Worm (Caenorhabditis elegans) whole organism, young adult: ENCODE measurements around the gene nth-1.
A peak's percentile ranks its signal among the peaks of the same experiment; 100 is the strongest.

Experiments
- B0336.3 ChIP-seq: fragments of 200-800 bp; sonication (Bioruptor generic); IDR thresholded peaks from 2 replicates; pipeline ENCODE4 v1.3.6; 2022; ENCODE audit warnings: missing genetic modification characterization, missing compliant biosample characterization
- C17E4.6 ChIP-seq: fragments of 200-800 bp; sonication (Bioruptor generic); IDR thresholded peaks from 2 replicates; pipeline ENCODE4 v1.3.6; 2022; ENCODE audit warnings: missing genetic modification reagents, missing genetic modification characterization, missing compliant biosample characterization
- F10E7.11 ChIP-seq: sonication (generic microtip); optimal IDR thresholded peaks from 2 replicates; lab custom pipeline; 2017; ENCODE audit warnings: mild to moderate bottlenecking, missing genetic modification characterization, moderate library complexity, missing compliant biosample characterization
- F23B12.7 ChIP-seq: sonication (generic microtip); optimal IDR thresholded peaks from 2 replicates; lab custom pipeline; 2017; ENCODE audit warnings: missing genetic modification characterization, mild to moderate bottlenecking, missing compliant biosample characterization, antibody characterized with exemption, moderate library complexity; ENCODE audit not compliant: insufficient read depth
- F33H1.4 ChIP-seq: fragments of 200-800 bp; sonication (Bioruptor generic); IDR thresholded peaks from 2 replicates; pipeline ENCODE4 v1.3.6; 2022; ENCODE audit warnings: missing genetic modification reagents, missing genetic modification characterization, missing compliant biosample characterization
- F37B4.10 ChIP-seq: fragments of 200-800 bp; sonication (Bioruptor generic); IDR thresholded peaks from 2 replicates; pipeline ENCODE4 v1.3.6; 2022; ENCODE audit warnings: missing genetic modification characterization, missing compliant biosample characterization
- F52B5.7 ChIP-seq: sonication (generic microtip); optimal IDR thresholded peaks from 2 replicates; lab custom pipeline; 2016; ENCODE audit warnings: mild to moderate bottlenecking, missing genetic modification characterization, missing compliant biosample characterization
- F55B11.4 ChIP-seq: sonication (generic microtip); optimal IDR thresholded peaks from 2 replicates; lab custom pipeline; 2016; ENCODE audit warnings: missing compliant biosample characterization, missing genetic modification characterization, borderline replicate concordance; ENCODE audit not compliant: insufficient read depth
- F57C9.4 ChIP-seq: sonication (generic microtip); optimal IDR thresholded peaks from 2 replicates; lab custom pipeline; 2017; ENCODE audit warnings: mild to moderate bottlenecking, missing genetic modification characterization, missing compliant biosample characterization
- K11D2.4 ChIP-seq: fragments of 200-800 bp; sonication (Bioruptor generic); IDR thresholded peaks from 2 replicates; pipeline ENCODE4 v1.3.6; 2022; ENCODE audit warnings: missing genetic modification reagents, missing genetic modification characterization, missing compliant biosample characterization
- K12H6.12 ChIP-seq: fragments of 200-800 bp; sonication (Bioruptor generic); optimal IDR thresholded peaks from 2 replicates; lab custom pipeline; 2018; ENCODE audit warnings: mild to moderate bottlenecking, missing genetic modification characterization, missing compliant biosample characterization
- Y53F4B.3 ChIP-seq: fragments of 200-800 bp; sonication (Bioruptor generic); IDR thresholded peaks from 2 replicates; pipeline ENCODE4 v1.3.6; 2022; ENCODE audit warnings: missing genetic modification reagents, missing genetic modification characterization, missing compliant biosample characterization
- Y53G8AR.9 ChIP-seq: fragments of 200-800 bp; sonication (Bioruptor generic); conservative IDR thresholded peaks from 2 replicates; pipeline ENCODE4 v1.3.6; 2022; ENCODE audit warnings: missing genetic modification reagents, missing genetic modification characterization, missing compliant biosample characterization
- aptf-3 ChIP-seq: fragments of 200-800 bp; sonication (Bioruptor generic); IDR thresholded peaks from 2 replicates; pipeline ENCODE4 v1.3.6; 2022; ENCODE audit warnings: missing genetic modification characterization, missing compliant biosample characterization
- athp-1 ChIP-seq: sonication (generic microtip); optimal IDR thresholded peaks from 2 replicates; lab custom pipeline; 2017; ENCODE audit warnings: mild to moderate bottlenecking, missing genetic modification characterization, missing compliant biosample characterization
- attf-3 ChIP-seq: fragments of 200-800 bp; sonication (Bioruptor generic); conservative IDR thresholded peaks from 2 replicates; pipeline ENCODE4 v1.3.6; 2022; ENCODE audit warnings: missing genetic modification reagents, missing genetic modification characterization, missing compliant biosample characterization
- attf-6 ChIP-seq: fragments of 200-800 bp; sonication (Bioruptor generic); IDR thresholded peaks from 2 replicates; pipeline ENCODE4 v1.3.6; 2022; ENCODE audit warnings: missing genetic modification reagents, missing genetic modification characterization, missing compliant biosample characterization
- ceh-79 ChIP-seq: sonication (generic microtip); optimal IDR thresholded peaks from 2 replicates; lab custom pipeline; 2017; ENCODE audit warnings: mild to moderate bottlenecking, missing genetic modification characterization, missing compliant biosample characterization
- ceh-91 ChIP-seq: fragments of 200-800 bp; sonication (Bioruptor generic); IDR thresholded peaks from 2 replicates; pipeline ENCODE4 v1.3.6; 2022; ENCODE audit warnings: missing genetic modification reagents, missing genetic modification characterization, missing compliant biosample characterization
- dpl-1 ChIP-seq: fragments of 150-350 bp; optimal IDR thresholded peaks from 2 replicates; lab custom pipeline; 2014; ENCODE audit warnings: missing biosample characterization, missing genetic modification reagents, missing genetic modification characterization
- egl-18 ChIP-seq: fragments of 200-800 bp; sonication (Bioruptor generic); IDR thresholded peaks from 2 replicates; pipeline ENCODE4 v1.3.6; 2022; ENCODE audit warnings: missing genetic modification reagents, missing genetic modification characterization, missing compliant biosample characterization
- egl-44 ChIP-seq: fragments of 200-800 bp; sonication (Bioruptor generic); IDR thresholded peaks from 2 replicates; pipeline ENCODE4 v1.3.6; 2022; ENCODE audit warnings: missing genetic modification reagents, missing genetic modification characterization, missing compliant biosample characterization
- egrh-3 ChIP-seq: fragments of 200-800 bp; sonication (Bioruptor generic); IDR thresholded peaks from 2 replicates; pipeline ENCODE4 v1.3.6; 2022; ENCODE audit warnings: missing genetic modification reagents, missing genetic modification characterization, missing compliant biosample characterization
- ekl-4 ChIP-seq: fragments of 200-800 bp; sonication (Bioruptor generic); IDR thresholded peaks from 2 replicates; pipeline ENCODE4 v1.3.6; 2022; ENCODE audit warnings: missing genetic modification reagents, missing genetic modification characterization, missing compliant biosample characterization
- ets-4 ChIP-seq: fragments of 200-800 bp; sonication (Bioruptor generic); optimal IDR thresholded peaks from 2 replicates; lab custom pipeline; 2018; ENCODE audit warnings: mild to moderate bottlenecking, missing genetic modification characterization, missing compliant biosample characterization
- fkh-3 ChIP-seq: sonication (generic microtip); optimal IDR thresholded peaks from 2 replicates; lab custom pipeline; 2016; ENCODE audit warnings: mild to moderate bottlenecking, missing genetic modification characterization, missing compliant biosample characterization
- hlh-12 ChIP-seq: sonication (generic microtip); optimal IDR thresholded peaks from 2 replicates; lab custom pipeline; 2016; ENCODE audit warnings: missing genetic modification characterization, missing compliant biosample characterization
- hrde-1 ChIP-seq: sonication (generic microtip); optimal IDR thresholded peaks from 2 replicates; lab custom pipeline; 2016; ENCODE audit warnings: missing genetic modification characterization, mild to moderate bottlenecking, missing compliant biosample characterization, moderate library complexity, missing genotype, missing genetic modification reagents, borderline replicate concordance
- lin-26 ChIP-seq: fragments of 200-800 bp; sonication (Bioruptor generic); IDR thresholded peaks from 2 replicates; pipeline ENCODE4 v1.3.6; 2022; ENCODE audit warnings: missing genetic modification reagents, missing genetic modification characterization, missing compliant biosample characterization
- lin-40 ChIP-seq: sonication (generic microtip); optimal IDR thresholded peaks from 2 replicates; lab custom pipeline; 2016; ENCODE audit warnings: missing genetic modification characterization, mild to moderate bottlenecking, missing compliant biosample characterization, missing genotype, missing genetic modification reagents
- lsl-1 ChIP-seq: fragments of 200-800 bp; sonication (Bioruptor generic); optimal IDR thresholded peaks from 2 replicates; lab custom pipeline; 2018; ENCODE audit warnings: mild to moderate bottlenecking, missing genetic modification characterization, moderate library complexity, missing compliant biosample characterization
- madf-6 ChIP-seq: fragments of 200-800 bp; sonication (Bioruptor generic); IDR thresholded peaks from 2 replicates; pipeline ENCODE4 v1.3.6; 2022; ENCODE audit warnings: missing genetic modification reagents, missing genetic modification characterization, missing compliant biosample characterization
- mes-4 ChIP-seq: sonication (generic microtip); optimal IDR thresholded peaks from 2 replicates; lab custom pipeline; 2016; ENCODE audit warnings: missing genotype, missing genetic modification characterization, missing compliant biosample characterization
- nfya-2 ChIP-seq: fragments of 200-800 bp; sonication (Bioruptor generic); IDR thresholded peaks from 2 replicates; pipeline ENCODE4 v1.3.6; 2022; ENCODE audit warnings: missing genetic modification reagents, missing genetic modification characterization, missing compliant biosample characterization
- nhr-120 ChIP-seq: fragments of 200-800 bp; sonication (Bioruptor generic); IDR thresholded peaks from 2 replicates; pipeline ENCODE4 v1.3.6; 2022; ENCODE audit warnings: missing genetic modification characterization, missing compliant biosample characterization
- nhr-27 ChIP-seq: fragments of 200-800 bp; sonication (Bioruptor generic); optimal IDR thresholded peaks from 2 replicates; lab custom pipeline; 2018; ENCODE audit warnings: mild to moderate bottlenecking, missing genetic modification characterization, moderate library complexity, missing compliant biosample characterization
- nhr-80 ChIP-seq: sonication (generic microtip); optimal IDR thresholded peaks from 2 replicates; lab custom pipeline; 2016; ENCODE audit warnings: missing genetic modification characterization, missing compliant biosample characterization
- pbrm-1 ChIP-seq: fragments of 200-800 bp; sonication (Bioruptor generic); IDR thresholded peaks from 2 replicates; pipeline ENCODE4 v1.3.6; 2022; ENCODE audit warnings: missing genetic modification reagents, missing genetic modification characterization, missing compliant biosample characterization
- pha-4 ChIP-seq: fragments of 150-350 bp; sonication (generic microtip); optimal IDR thresholded peaks from 2 replicates; lab custom pipeline; 2014; ENCODE audit warnings: missing biosample characterization, missing genetic modification reagents, missing genetic modification characterization
- sdz-38 ChIP-seq: sonication (generic microtip); optimal IDR thresholded peaks from 2 replicates; lab custom pipeline; 2016; ENCODE audit warnings: missing genotype, missing genetic modification characterization, missing compliant biosample characterization
- sea-2 ChIP-seq: fragments of 200-800 bp; sonication (Bioruptor generic); IDR thresholded peaks from 2 replicates; pipeline ENCODE4 v1.3.6; 2022; ENCODE audit warnings: missing genetic modification characterization, missing compliant biosample characterization
- snpc-1.1 ChIP-seq: sonication (generic microtip); optimal IDR thresholded peaks from 2 replicates; lab custom pipeline; 2017; ENCODE audit warnings: missing genetic modification characterization, mild to moderate bottlenecking, missing compliant biosample characterization, antibody characterized with exemption, moderate library complexity, missing genotype, missing genetic modification reagents; ENCODE audit not compliant: insufficient read depth
- snpc-1.3 ChIP-seq: sonication (generic microtip); optimal IDR thresholded peaks from 2 replicates; lab custom pipeline; 2017; ENCODE audit warnings: missing genetic modification characterization, mild to moderate bottlenecking, missing compliant biosample characterization, antibody characterized with exemption, moderate library complexity, missing genotype, missing genetic modification reagents; ENCODE audit not compliant: insufficient read depth
- tbx-9 ChIP-seq: sonication (generic microtip); optimal IDR thresholded peaks from 2 replicates; lab custom pipeline; 2016; ENCODE audit warnings: borderline replicate concordance, missing genetic modification characterization, inconsistent platforms, missing compliant biosample characterization
- ztf-18 ChIP-seq: sonication (generic microtip); optimal IDR thresholded peaks from 2 replicates; lab custom pipeline; 2016; ENCODE audit warnings: missing genotype, mild to moderate bottlenecking, missing genetic modification characterization, missing compliant biosample characterization
- ztf-22 ChIP-seq: fragments of 200-800 bp; sonication (Bioruptor generic); optimal IDR thresholded peaks from 2 replicates; lab custom pipeline; 2018; ENCODE audit warnings: mild to moderate bottlenecking, missing genetic modification characterization, moderate library complexity, missing compliant biosample characterization
- ztf-25 ChIP-seq: fragments of 200-800 bp; sonication (Bioruptor generic); IDR thresholded peaks from 2 replicates; pipeline ENCODE4 v1.3.6; 2022; ENCODE audit warnings: missing genetic modification reagents, missing genetic modification characterization, missing compliant biosample characterization
- ztf-3 ChIP-seq: fragments of 200-800 bp; sonication (Bioruptor generic); optimal IDR thresholded peaks from 2 replicates; lab custom pipeline; 2018; ENCODE audit warnings: mild to moderate bottlenecking, missing genetic modification characterization, missing compliant biosample characterization

nth-1 gene

DNA sequence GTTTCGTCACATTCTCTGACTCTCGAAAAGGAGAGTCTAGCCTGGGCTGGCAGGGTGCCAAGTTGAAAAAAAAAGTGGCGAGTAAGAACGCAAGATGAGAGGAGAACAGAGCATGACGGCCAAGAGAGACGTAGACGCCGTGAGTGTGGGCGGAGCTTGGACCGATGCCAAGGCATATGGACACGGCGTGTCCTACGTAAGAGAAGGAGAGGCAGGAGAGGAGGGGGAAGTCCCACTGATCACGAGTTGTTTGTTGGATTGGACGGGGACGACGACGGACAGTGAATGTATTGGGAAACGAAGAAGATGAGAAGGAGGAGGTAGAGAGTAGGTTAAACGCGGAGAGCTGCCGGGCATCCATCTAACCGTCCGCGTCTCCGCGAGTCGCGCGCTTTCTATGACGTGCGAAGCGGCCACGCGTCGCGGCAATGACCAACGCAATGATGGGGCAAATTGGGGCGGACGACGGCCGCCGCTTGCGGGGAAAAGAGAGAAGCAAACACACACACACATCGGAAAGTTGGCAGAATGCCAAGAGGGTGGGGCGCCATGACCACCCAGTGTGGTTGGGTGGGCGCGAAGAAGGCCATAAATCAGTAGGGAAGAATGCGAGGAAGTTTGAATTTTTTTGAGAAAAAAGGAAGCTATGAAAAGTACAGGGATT lies 12.0 kb downstream of the nth-1 start (continued):
- peak; percentile 98 for TF ChIP-seq egl-44 (GFP tag; lab: Robert Waterston, UW)
- TF ChIP-seq sdz-38: no peak
- TF ChIP-seq nfya-2: no peak
- peak; percentile 68 for TF ChIP-seq F10E7.11 (tag; lab: Kevin White, UChicago)
- TF ChIP-seq ets-4 (GFP tag; lab: Kevin White, UChicago): peak; percentile 58
- peak; percentile 81 for TF ChIP-seq lin-26 (GFP tag; lab: Robert Waterston, UW)
- TF ChIP-seq ekl-4: peak; percentile 94
- TF ChIP-seq ztf-3 (GFP tag; lab: Kevin White, UChicago): peak; percentile 93
- TF ChIP-seq fkh-3 (tag; lab: Kevin White, UChicago): peak; percentile 1
- TF ChIP-seq mes-4 (tag; lab: Kevin White, UChicago): no peak
- peak; percentile 87 for TF ChIP-seq egrh-3
- TF ChIP-seq sea-2: peak; percentile 86; the same call in 1 of the 2 replicates
- TF ChIP-seq nhr-80: peak; percentile 98
- TF ChIP-seq Y53G8AR.9 (GFP tag; lab: Robert Waterston, UW): peak; percentile 92
- TF ChIP-seq F55B11.4 (tag; lab: Kevin White, UChicago): no peak
- no peak for TF ChIP-seq F57C9.4 (tag; lab: Kevin White, UChicago)
- peak; percentile 99 for TF ChIP-seq lin-40 (tag; lab: Kevin White, UChicago)
- TF ChIP-seq attf-3 (GFP tag; lab: Robert Waterston, UW): no peak
- peak; percentile 99 for TF ChIP-seq ztf-22 (GFP tag; lab: Kevin White, UChicago)
- TF ChIP-seq egl-18: peak; percentile 73; the same call in 1 of the 2 replicates
- TF ChIP-seq B0336.3: peak; percentile 99
- no peak for TF ChIP-seq lsl-1 (GFP tag; lab: Kevin White, UChicago)
- TF ChIP-seq ztf-18 (tag; lab: Kevin White, UChicago): peak; percentile 82
- no peak for TF ChIP-seq ztf-25
- no peak for TF ChIP-seq hrde-1 (tag; lab: Kevin White, UChicago)
- TF ChIP-seq aptf-3 (GFP tag; lab: Robert Waterston, UW): 0 out of 2 replicates have a peak, but pooled peaks have one; percentile 23
- no peak for TF ChIP-seq nhr-120
- peak; percentile 26 for TF ChIP-seq pha-4 (tag; lab: Kevin White, UChicago)
- no peak for TF ChIP-seq tbx-9 (tag; lab: Kevin White, UChicago)
- no peak for TF ChIP-seq snpc-1.3 (tag; lab: Kevin White, UChicago)
- peak; percentile 99 for TF ChIP-seq K12H6.12 (tag; lab: Kevin White, UChicago)
- TF ChIP-seq ceh-91 (GFP tag; lab: Robert Waterston, UW): 0 out of 2 replicates have a peak, but pooled peaks have one; percentile 25
- TF ChIP-seq athp-1: peak; percentile 96
- no peak for TF ChIP-seq attf-6
- peak; percentile 52; the same call in 1 of the 2 replicates for TF ChIP-seq C17E4.6 (GFP tag; lab: Robert Waterston, UW)
- TF ChIP-seq madf-6 (GFP tag; lab: Robert Waterston, UW): no peak
- TF ChIP-seq F33H1.4 (GFP tag; lab: Robert Waterston, UW): peak; percentile 31
- peak; percentile 96 for TF ChIP-seq K11D2.4 (GFP tag; lab: Robert Waterston, UW)
- TF ChIP-seq pbrm-1: peak; percentile 92
- no peak for TF ChIP-seq ceh-79 (tag; lab: Kevin White, UChicago)
- TF ChIP-seq F37B4.10: no peak
- no peak for TF ChIP-seq hlh-12
- TF ChIP-seq F23B12.7 (tag; lab: Kevin White, UChicago): no peak
- TF ChIP-seq nhr-27 (tag; lab: Kevin White, UChicago): no peak
- no peak for TF ChIP-seq Y53F4B.3 (GFP tag; lab: Robert Waterston, UW)
- no peak for TF ChIP-seq dpl-1
- peak; percentile 68 for TF ChIP-seq F52B5.7
- TF ChIP-seq snpc-1.1 (tag; lab: Kevin White, UChicago): no peak
